Worm (Caenorhabditis elegans) whole organism, young adult: ENCODE results near the gene K03A11.1.

ENCODE experiments used
- F10E7.11 ChIP-seq: sonication (generic microtip); optimal IDR thresholded peaks from 2 replicates; lab custom pipeline; 2017; ENCODE audit warnings: mild to moderate bottlenecking, missing genetic modification characterization, moderate library complexity, missing compliant biosample characterization
- F23B12.7 ChIP-seq: sonication (generic microtip); optimal IDR thresholded peaks from 2 replicates; lab custom pipeline; 2017; ENCODE audit warnings: missing genetic modification characterization, mild to moderate bottlenecking, missing compliant biosample characterization, antibody characterized with exemption, moderate library complexity; ENCODE audit not compliant: insufficient read depth
- F37B4.10 ChIP-seq: fragments of 200-800 bp; sonication (Bioruptor generic); IDR thresholded peaks from 2 replicates; pipeline ENCODE4 v1.3.6; 2022; ENCODE audit warnings: missing genetic modification characterization, missing compliant biosample characterization
- hlh-26 ChIP-seq: fragments of 200-800 bp; sonication (Bioruptor generic); conservative IDR thresholded peaks from 2 replicates; pipeline ENCODE4 v1.3.6; 2022; ENCODE audit warnings: missing genetic modification reagents, missing genetic modification characterization, missing compliant biosample characterization
- lin-35 ChIP-seq, 3 experiments: fragments of 150-350 bp in 2 of 3; sonication (generic microtip) in 1 of 3; optimal IDR thresholded peaks; 2 replicates each; lab custom pipeline; 2014 to 2018; ENCODE audit warnings: missing biosample characterization in 3 of 3, missing genetic modification characterization in 3 of 3, missing genetic modification reagents in 3 of 3
- rpc-1 ChIP-seq, 2 experiments: fragments of 150-350 bp in 1 of 2; sonication (generic microtip) in 1 of 2; optimal IDR thresholded peaks; 2 replicates each; lab custom pipeline; 2014 to 2018; ENCODE audit warnings: missing biosample characterization in 1 of 2, missing genetic modification characterization in 1 of 2, missing genetic modification reagents in 1 of 2, missing genotype in 1 of 2
- snpc-4 ChIP-seq, 5 experiments: fragments of 150-350 bp in 1 of 5; sonication (generic microtip) in 4 of 5; optimal IDR thresholded peaks; 2 replicates each; lab custom pipeline; 2014 to 2018; ENCODE audit warnings: missing genetic modification characterization in 5 of 5, missing biosample characterization in 3 of 5, antibody characterized with exemption in 2 of 5, mild to moderate bottlenecking in 2 of 5, missing compliant biosample characterization in 2 of 5, missing genotype in 2 of 5, moderate library complexity in 2 of 5, missing genetic modification reagents in 1 of 5

DNA sequence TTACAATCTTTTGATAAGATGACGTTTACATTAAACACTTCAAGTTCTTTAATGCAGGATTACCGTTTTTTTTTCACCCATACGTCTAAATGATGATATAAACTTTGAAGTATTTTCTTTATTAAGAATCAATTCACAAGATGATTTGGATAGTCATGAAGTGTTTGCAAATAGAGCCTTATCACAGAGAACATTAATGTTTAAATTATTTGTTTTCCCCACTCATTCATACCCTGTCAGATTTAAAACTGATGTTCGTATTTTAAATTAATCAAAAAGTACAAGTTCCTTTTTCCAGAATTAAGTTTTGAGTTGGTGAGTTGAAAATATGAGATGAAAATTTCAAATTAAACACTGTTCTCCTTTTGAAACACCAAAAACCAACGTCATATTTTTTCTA lies 39.2 kb downstream of the K03A11.1 start, which contains the start of gene R03G8.3:
- no peak for TF ChIP-seq F23B12.7 (tag; lab: Kevin White, UChicago)
- no peak for TF ChIP-seq F37B4.10 (GFP tag; lab: Robert Waterston, UW)
- TF ChIP-seq lin-35 (GFP tag; optimal IDR thresholded peaks at IDR 0.05; lab: Kevin White, UChicago) = no peak
- no peak for TF ChIP-seq rpc-1 (optimal IDR thresholded peaks at IDR 0.05; lab: Kevin White, UChicago)
- TF ChIP-seq rpc-1 (tag; optimal IDR thresholded peaks at IDR 0.05; lab: Kevin White, UChicago) = no peak
- no peak for TF ChIP-seq hlh-26
- no peak for TF ChIP-seq F10E7.11 (tag; lab: Kevin White, UChicago)
- no peak for TF ChIP-seq snpc-4 (GFP tag; optimal IDR thresholded peaks at IDR 0.05; lab: Kevin White, UChicago)
- no peak for TF ChIP-seq snpc-4 (tag; optimal IDR thresholded peaks at IDR 0.05; lab: Kevin White, UChicago)
